Fruit fly (Drosophila melanogaster) whole organism, embryonic: ENCODE measurements around the gene CG7556.
A peak's percentile ranks its signal among the peaks of the same experiment; 100 is the strongest.

Source experiments
- ATbp ChIP-seq: fragments of 200-800 bp; sonication (Bioruptor generic); optimal IDR thresholded peaks from 2 replicates; lab custom pipeline; 2017; ENCODE audit warnings: missing biosample characterization, mild to moderate bottlenecking, missing genetic modification characterization, missing genetic modification reagents
- Adf1 ChIP-seq: fragments of 200-800 bp; sonication (Bioruptor generic); IDR thresholded peaks from 2 replicates; pipeline ENCODE4 v1.3.6; 2022; ENCODE audit warnings: missing biosample characterization, missing genetic modification characterization
- Atf-2 ChIP-seq: fragments of 200-800 bp; sonication (Bioruptor generic); optimal IDR thresholded peaks from 2 replicates; lab custom pipeline; 2016; ENCODE audit warnings: missing biosample characterization, missing genetic modification characterization
- Bdp1 ChIP-seq: fragments of 200-800 bp; sonication (Bioruptor generic); optimal IDR thresholded peaks from 3 replicates; lab custom pipeline; 2016; ENCODE audit warnings: missing biosample characterization, missing genetic modification characterization
- CG10462 ChIP-seq: fragments of 200-800 bp; sonication (Bioruptor generic); optimal IDR thresholded peaks from 2 replicates; lab custom pipeline; 2016; ENCODE audit warnings: missing biosample characterization, missing genetic modification characterization
- CG11723 ChIP-seq: fragments of 200-800 bp; sonication (Bioruptor generic); optimal IDR thresholded peaks from 2 replicates; lab custom pipeline; 2017; ENCODE audit warnings: missing biosample characterization, mild to moderate bottlenecking, missing genetic modification characterization
- CG12155 ChIP-seq: fragments of 200-800 bp; sonication (Bioruptor generic); optimal IDR thresholded peaks from 3 replicates; lab custom pipeline; 2016; ENCODE audit warnings: missing biosample characterization, missing genetic modification characterization
- CG12769 ChIP-seq: fragments of 200-800 bp; sonication (Bioruptor generic); optimal IDR thresholded peaks from 2 replicates; lab custom pipeline; 2019; ENCODE audit warnings: missing biosample characterization, mild to moderate bottlenecking, missing genetic modification characterization, moderate library complexity
- CG13123 ChIP-seq: fragments of 200-800 bp; sonication (Bioruptor generic); optimal IDR thresholded peaks from 2 replicates; lab custom pipeline; 2016; ENCODE audit warnings: missing biosample characterization, missing genetic modification characterization
- CG13624 ChIP-seq: fragments of 200-800 bp; sonication (Bioruptor generic); optimal IDR thresholded peaks from 2 replicates; lab custom pipeline; 2016; ENCODE audit warnings: missing biosample characterization, missing genetic modification characterization
- CG13894 ChIP-seq: fragments of 200-800 bp; sonication (Bioruptor generic); optimal IDR thresholded peaks from 3 replicates; lab custom pipeline; 2018; ENCODE audit warnings: missing biosample characterization, mild to moderate bottlenecking, missing genetic modification characterization, moderate library complexity
- CG17802 ChIP-seq: fragments of 200-800 bp; sonication (Bioruptor generic); optimal IDR thresholded peaks from 2 replicates; lab custom pipeline; 2018; ENCODE audit warnings: missing biosample characterization, mild to moderate bottlenecking, missing genetic modification characterization, moderate library complexity
- CG17912 ChIP-seq: fragments of 200-800 bp; sonication (Bioruptor generic); optimal IDR thresholded peaks from 2 replicates; lab custom pipeline; 2018; ENCODE audit warnings: missing biosample characterization, mild to moderate bottlenecking, missing genetic modification characterization
- CG18476 ChIP-seq: fragments of 200-800 bp; sonication (Bioruptor generic); optimal IDR thresholded peaks from 2 replicates; lab custom pipeline; 2016; ENCODE audit warnings: missing biosample characterization, mild to moderate bottlenecking, missing genetic modification characterization
- CG2116 ChIP-seq: fragments of 200-800 bp; sonication (Bioruptor generic); optimal IDR thresholded peaks from 3 replicates; lab custom pipeline; 2018; ENCODE audit warnings: missing biosample characterization, mild to moderate bottlenecking, missing genetic modification characterization
- CG2199 ChIP-seq: fragments of 200-800 bp; sonication (Bioruptor generic); IDR thresholded peaks from 3 replicates; pipeline ENCODE4 v1.3.6; 2022; ENCODE audit warnings: missing biosample characterization, missing genetic modification characterization
- CG30431 ChIP-seq: fragments of 200-800 bp; sonication (Bioruptor generic); optimal IDR thresholded peaks from 2 replicates; lab custom pipeline; 2017; ENCODE audit warnings: missing biosample characterization, missing genetic modification characterization
- CG33213 ChIP-seq: fragments of 200-800 bp; sonication (Bioruptor generic); optimal IDR thresholded peaks from 3 replicates; lab custom pipeline; 2016; ENCODE audit warnings: missing biosample characterization, missing genetic modification characterization
- CG6689 ChIP-seq: fragments of 200-800 bp; sonication (Bioruptor generic); IDR thresholded peaks from 2 replicates; pipeline ENCODE4 v1.3.6; 2022; ENCODE audit warnings: missing biosample characterization, missing genetic modification characterization
- CG6765 ChIP-seq: fragments of 200-800 bp; sonication (Bioruptor generic); optimal IDR thresholded peaks from 3 replicates; lab custom pipeline; 2017; ENCODE audit warnings: missing biosample characterization, mild to moderate bottlenecking, missing genetic modification characterization
- CG7372 ChIP-seq: fragments of 200-800 bp; sonication (Bioruptor generic); IDR thresholded peaks from 2 replicates; pipeline ENCODE4 v1.3.6; 2022; ENCODE audit warnings: missing biosample characterization, missing genetic modification characterization
- D19B ChIP-seq: fragments of 200-800 bp; sonication (Bioruptor generic); optimal IDR thresholded peaks from 2 replicates; lab custom pipeline; 2017; ENCODE audit warnings: missing biosample characterization, mild to moderate bottlenecking, missing genetic modification characterization
- Deaf1 ChIP-seq: fragments of 200-800 bp; optimal IDR thresholded peaks from 3 replicates; lab custom pipeline; 2019; ENCODE audit warnings: missing biosample characterization, mild to moderate bottlenecking, missing genetic modification characterization, moderate library complexity
- Fer3 ChIP-seq: fragments of 200-800 bp; sonication (Bioruptor generic); optimal IDR thresholded peaks from 2 replicates; lab custom pipeline; 2018; ENCODE audit warnings: missing biosample characterization, mild to moderate bottlenecking, missing genetic modification characterization, moderate library complexity
- MBD-R2 ChIP-seq: fragments of 200-800 bp; sonication (Bioruptor generic); IDR thresholded peaks from 2 replicates; pipeline ENCODE4 v1.3.6; 2022; ENCODE audit warnings: missing biosample characterization, missing genetic modification characterization
- Nf-YB ChIP-seq: fragments of 200-800 bp; sonication (Bioruptor generic); optimal IDR thresholded peaks from 3 replicates; lab custom pipeline; 2019; ENCODE audit warnings: missing biosample characterization, mild to moderate bottlenecking, missing genetic modification characterization, moderate library complexity
- PHDP ChIP-seq: fragments of 200-800 bp; sonication (Bioruptor generic); optimal IDR thresholded peaks from 3 replicates; lab custom pipeline; 2018; ENCODE audit warnings: missing biosample characterization, mild to moderate bottlenecking, missing genetic modification characterization, moderate library complexity
- Pdp1 ChIP-seq, 2 experiments: fragments of 200-800 bp; sonication (Bioruptor generic); optimal IDR thresholded peaks; 3 replicates each; lab custom pipeline; 2016; ENCODE audit warnings: missing biosample characterization in 2 of 2, missing genetic modification characterization in 2 of 2, mild to moderate bottlenecking in 1 of 2, moderate library complexity in 1 of 2
- Taf1 ChIP-seq: fragments of 200-800 bp; sonication (Bioruptor generic); IDR thresholded peaks from 2 replicates; pipeline ENCODE4 v1.3.6; 2022; ENCODE audit warnings: missing biosample characterization, missing genetic modification characterization
- chinmo ChIP-seq: fragments of 200-800 bp; sonication (Bioruptor generic); IDR thresholded peaks from 4 replicates; pipeline ENCODE4 v1.3.6; 2022; ENCODE audit warnings: missing biosample characterization, missing genetic modification characterization; ENCODE audit not compliant: partially characterized antibody
- dmrt99B ChIP-seq: fragments of 200-800 bp; sonication (Bioruptor generic); optimal IDR thresholded peaks from 2 replicates; lab custom pipeline; 2018; ENCODE audit warnings: missing biosample characterization, mild to moderate bottlenecking, missing genetic modification characterization, moderate library complexity
- dpn ChIP-seq, 2 experiments: fragments of 200-800 bp; sonication (Bioruptor generic); optimal IDR thresholded peaks; 3 replicates each; lab custom pipeline; 2016; ENCODE audit warnings: missing biosample characterization in 2 of 2, missing genetic modification characterization in 2 of 2
- jumu ChIP-seq: fragments of 200-800 bp; sonication (Bioruptor generic); optimal IDR thresholded peaks from 3 replicates; lab custom pipeline; 2016; ENCODE audit warnings: missing biosample characterization, missing genetic modification characterization
- kni ChIP-seq: fragments of 200-800 bp; sonication (Bioruptor generic); optimal IDR thresholded peaks from 3 replicates; lab custom pipeline; 2017; ENCODE audit warnings: mild to moderate bottlenecking, missing biosample characterization, missing genetic modification reagents, missing genetic modification characterization
- maf-S ChIP-seq: fragments of 200-800 bp; sonication (Bioruptor generic); optimal IDR thresholded peaks from 2 replicates; lab custom pipeline; 2016; ENCODE audit warnings: missing biosample characterization, missing genetic modification characterization
- mld ChIP-seq: fragments of 200-800 bp; sonication (Bioruptor generic); IDR thresholded peaks from 3 replicates; pipeline ENCODE4 v1.3.6; 2022; ENCODE audit warnings: missing biosample characterization, missing genetic modification characterization; ENCODE audit not compliant: partially characterized antibody
- oc ChIP-seq: fragments of 200-800 bp; sonication (Bioruptor generic); optimal IDR thresholded peaks from 2 replicates; lab custom pipeline; 2018; ENCODE audit warnings: missing biosample characterization, mild to moderate bottlenecking, missing genetic modification characterization, moderate library complexity
- org-1 ChIP-seq: fragments of 200-800 bp; sonication (Bioruptor generic); optimal IDR thresholded peaks from 2 replicates; lab custom pipeline; 2017; ENCODE audit warnings: missing biosample characterization, missing genetic modification characterization
- pum ChIP-seq: fragments of 200-800 bp; sonication (Bioruptor generic); optimal IDR thresholded peaks from 2 replicates; lab custom pipeline; 2016; ENCODE audit warnings: missing biosample characterization, missing genetic modification characterization
- row ChIP-seq: fragments of 200-800 bp; sonication (Bioruptor generic); IDR thresholded peaks from 3 replicates; pipeline ENCODE4 v1.3.6; 2022; ENCODE audit warnings: missing biosample characterization, missing genetic modification characterization
- sc ChIP-seq, 3 experiments: fragments of >200 bp in 2 of 3; fragments of 200-800 bp in 1 of 3; sonication (Bioruptor generic) in 1 of 3; optimal IDR thresholded peaks; 2 replicates in 2 of 3; 3 replicates in 1 of 3; lab custom pipeline; 2017; ENCODE audit warnings: mild to moderate bottlenecking in 1 of 3, missing biosample characterization in 1 of 3, missing genetic modification characterization in 1 of 3, missing genetic modification reagents in 1 of 3
- sqz ChIP-seq: fragments of 200-800 bp; sonication (Bioruptor generic); optimal IDR thresholded peaks from 3 replicates; lab custom pipeline; 2018; ENCODE audit warnings: missing biosample characterization, mild to moderate bottlenecking, missing genetic modification characterization
- sr ChIP-seq: fragments of 200-800 bp; sonication (Bioruptor generic); IDR thresholded peaks from 3 replicates; pipeline ENCODE4 v1.3.6; 2022; ENCODE audit warnings: missing biosample characterization, missing genetic modification characterization
- twi ChIP-seq: fragments of 200-800 bp; optimal IDR thresholded peaks from 2 replicates; lab custom pipeline; 2019; ENCODE audit warnings: missing biosample characterization, mild to moderate bottlenecking, missing genetic modification characterization, moderate library complexity
- zen2 ChIP-seq: fragments of 200-800 bp; sonication (Bioruptor generic); IDR thresholded peaks from 3 replicates; pipeline ENCODE4 v1.3.6; 2022; ENCODE audit warnings: missing biosample characterization, missing genetic modification characterization; ENCODE audit not compliant: partially characterized antibody
- zf30C ChIP-seq: fragments of 200-800 bp; sonication (Bioruptor generic); optimal IDR thresholded peaks from 3 replicates; lab custom pipeline; 2018; ENCODE audit warnings: missing biosample characterization, mild to moderate bottlenecking, missing genetic modification characterization

CG7556 gene

dm6 chrX:19167586-19168403 lies 11.8 kb downstream of the CG7556 start (continued):
- 0 out of 2 replicates have a peak, but pooled peaks have one; percentile 12 for TF ChIP-seq MBD-R2 (GFP tag; lab: Robert Waterston, UW)
- no peak for TF ChIP-seq twi (tag; lab: Kevin White, UChicago)
- TF ChIP-seq dmrt99B (tag; lab: Kevin White, UChicago), result no peak
- TF ChIP-seq oc (tag; lab: Kevin White, UChicago), result peak; percentile 25

DNA sequence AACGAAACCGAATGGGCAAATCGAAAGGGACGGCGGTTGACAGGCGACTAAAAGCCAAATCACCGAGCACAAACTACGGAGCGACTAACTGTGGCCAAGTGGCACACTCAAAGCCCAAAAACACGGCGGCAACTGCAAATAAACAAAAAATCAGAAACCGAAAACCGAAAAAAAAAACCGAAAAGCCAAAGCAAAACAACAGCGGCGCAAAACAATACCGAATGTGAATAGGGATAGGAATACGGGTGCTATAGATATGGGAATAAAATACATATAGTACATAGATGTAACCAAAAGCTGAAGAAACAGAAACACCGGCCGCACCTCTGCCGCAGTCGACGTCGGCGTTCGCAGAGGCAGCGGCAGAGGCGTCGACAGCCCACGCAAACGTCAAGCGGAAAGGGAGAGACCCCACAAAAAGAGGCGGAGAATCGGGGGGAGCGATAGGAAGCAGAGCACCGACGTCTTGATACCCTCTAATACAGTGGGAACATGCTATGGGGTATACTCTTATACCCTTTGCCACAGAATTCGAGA lies 12.5 kb downstream of the CG7556 start, which contains the start of gene RhoGAP18B:
Gene RhoGAP18B (minus strand): TSS at position 51 of the 537 bp plus-strand sequence.
- TF ChIP-seq mld (GFP tag; lab: Robert Waterston, UW) (no peak), Fer3 (tag; lab: Kevin White, UChicago) (no peak), zf30C (GFP tag; lab: Kevin White, UChicago) (no peak), Atf-2 (GFP tag; lab: Kevin White, UChicago) (no peak), sc (optimal IDR thresholded peaks at IDR 0.05; lab: Kevin White, UChicago) (no peak), sc (GFP tag; optimal IDR thresholded peaks at IDR 0.05; lab: Kevin White, UChicago) (no peak), pum (GFP tag; lab: Kevin White, UChicago) (no peak), CG13894 (peak; percentile 83), CG33213 (GFP tag; lab: Kevin White, UChicago) (no peak), Nf-YB (GFP tag; lab: Kevin White, UChicago) (no peak), Deaf1 (tag; lab: Kevin White, UChicago) (peak; percentile 46), CG13624 (GFP tag; lab: Kevin White, UChicago) (no peak), chinmo (GFP tag; lab: Robert Waterston, UW) (peak; percentile 83; the same call in 2 of the 4 replicates), CG6689 (GFP tag; lab: Robert Waterston, UW) (no peak), CG12155 (no peak), CG12769 (tag; lab: Kevin White, UChicago) (peak; percentile 22), jumu (no peak), maf-S (GFP tag; lab: Kevin White, UChicago) (no peak), CG13123 (no peak), CG10462 (GFP tag; lab: Kevin White, UChicago) (no peak), Taf1 (GFP tag; lab: Robert Waterston, UW) (no peak), CG2199 (peak; percentile 98), CG17912 (GFP tag; lab: Kevin White, UChicago) (no peak), row (GFP tag; lab: Robert Waterston, UW) (peak; percentile 64), dpn (GFP tag; optimal IDR thresholded peaks at IDR 0.05; lab: Kevin White, UChicago) (no peak), CG6765 (GFP tag; lab: Kevin White, UChicago) (no peak), D19B (GFP tag; lab: Kevin White, UChicago) (peak; percentile 71), CG17802 (tag; lab: Kevin White, UChicago) (no peak), CG11723 (no peak), sr (peak; percentile 97), org-1 (no peak), Pdp1 (GFP tag; optimal IDR thresholded peaks at IDR 0.05; lab: Kevin White, UChicago) (peak in 1 of 2 experiments; percentile 34), CG7372 (no peak), CG18476 (GFP tag; lab: Kevin White, UChicago) (no peak), zen2 (GFP tag; lab: Robert Waterston, UW) (no peak), ATbp (no peak), kni (GFP tag; lab: Kevin White, UChicago) (no peak), CG30431 (no peak), Bdp1 (GFP tag; lab: Kevin White, UChicago) (no peak), Adf1 (GFP tag; lab: Robert Waterston, UW) (peak; percentile 98), CG2116 (GFP tag; lab: Kevin White, UChicago) (no peak), PHDP (no peak), sqz (peak; percentile 9)
